Fruit fly (Drosophila melanogaster) ovary, adult (tissue): Measurements from ENCODE around the gene CG5866.

Experiments
- CG17801 ChIP-seq: fragments of 200-800 bp; optimal IDR thresholded peaks from 2 replicates; lab custom pipeline; 2019; ENCODE audit warnings: missing biosample characterization, mild to moderate bottlenecking, missing genetic modification characterization, moderate library complexity; ENCODE audit not compliant: partially characterized antibody

Gene CG5866

dm6 chr3R:17415439-17415838 lies at the start of gene CG5866:
Gene CG5866, plus strand, starts transcription at chr3R:17415739.
- TF ChIP-seq CG17801 (GFP tag; lab: Kevin White, UChicago): no peak

- TF ChIP-seq CG17801 (GFP tag; lab: Kevin White, UChicago): no peak
These were observed 49.5 kb upstream of the CG5866 start, which contains the start of gene beat-IIa for dm6 chr3R:17366023-17366422. Gene beat-IIa, minus strand, starts transcription at chr3R:17366119.

- no peak for TF ChIP-seq CG17801 (GFP tag; lab: Kevin White, UChicago)
These were observed 44.4 kb upstream of the CG5866 start for dm6 chr3R:17371094-17371493.

dm6 chr3R:17377503-17377902 lies 38.0 kb upstream of the CG5866 start:
- TF ChIP-seq CG17801 (GFP tag; lab: Kevin White, UChicago): no peak

- TF ChIP-seq CG17801 (GFP tag; lab: Kevin White, UChicago): no peak
These were observed 36.5 kb upstream of the CG5866 start for dm6 chr3R:17379051-17379450.

dm6 chr3R:17379742-17380141 lies 35.8 kb upstream of the CG5866 start, which contains the start of gene lute:
Gene lute, plus strand, starts transcription at chr3R:17379944.
- TF ChIP-seq CG17801 (GFP tag; lab: Kevin White, UChicago): no peak

- no peak for TF ChIP-seq CG17801 (GFP tag; lab: Kevin White, UChicago)
These were observed 33.6 kb upstream of the CG5866 start for dm6 chr3R:17381916-17382315.

- TF ChIP-seq CG17801 (GFP tag; lab: Kevin White, UChicago): peak; percentile 79
These were observed 30.1 kb upstream of the CG5866 start for dm6 chr3R:17385329-17386019.

- peak; percentile 51 for TF ChIP-seq CG17801 (GFP tag; lab: Kevin White, UChicago)
These were observed 29.2 kb upstream of the CG5866 start for dm6 chr3R:17386168-17386819.

dm6 chr3R:17391313-17391845 lies 24.2 kb upstream of the CG5866 start, which contains the start of the genes Brf and sds22:
Gene Brf, minus strand, starts transcription at chr3R:17391337.
Gene sds22, plus strand, starts transcription at chr3R:17391594.
- TF ChIP-seq CG17801 (GFP tag; lab: Kevin White, UChicago): peak; percentile 96

dm6 chr3R:17394318-17395188 lies 21.0 kb upstream of the CG5866 start, which contains the start of gene CREG:
Gene CREG, minus strand, starts transcription at chr3R:17394640.
- no peak for TF ChIP-seq CG17801 (GFP tag; lab: Kevin White, UChicago)

dm6 chr3R:17400102-17400501 lies 15.4 kb upstream of the CG5866 start:
- TF ChIP-seq CG17801 (GFP tag; lab: Kevin White, UChicago): no peak

dm6 chr3R:17400675-17401118 lies 14.8 kb upstream of the CG5866 start:
- peak; percentile 51 for TF ChIP-seq CG17801 (GFP tag; lab: Kevin White, UChicago)

dm6 chr3R:17401289-17401752 lies 14.2 kb upstream of the CG5866 start:
- TF ChIP-seq CG17801 (GFP tag; lab: Kevin White, UChicago): peak; percentile 20
